Fruit fly (Drosophila melanogaster): ENCODE data around the gene CG31287.

DNA sequence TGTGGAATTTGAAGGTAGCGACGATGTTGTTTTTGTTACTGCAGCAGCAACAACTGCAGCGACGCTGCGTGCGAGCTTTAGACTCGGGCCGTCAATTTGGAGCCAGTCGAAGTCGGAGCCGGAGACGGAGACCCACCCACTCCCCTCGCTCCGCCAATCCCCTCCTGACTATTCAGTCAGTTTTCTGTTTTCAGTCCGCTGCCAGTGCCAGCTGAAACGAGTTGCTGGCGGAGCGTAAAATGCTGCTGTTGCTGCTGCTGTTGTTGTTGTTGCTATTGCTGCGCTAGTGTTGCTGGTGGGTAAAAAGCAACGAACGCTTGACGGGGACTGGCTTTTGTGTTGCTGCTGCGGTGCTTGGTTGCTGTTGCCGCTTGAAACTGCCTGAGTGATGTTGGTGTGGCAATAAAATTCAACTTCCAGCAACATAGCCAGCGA is 50.8 kb downstream of the CG31287 start:
- no peak for TF ChIP-seq CG11294 (GFP tag; IDR thresholded peaks at IDR 0.05)
- no peak for TF ChIP-seq CG7368 (GFP tag; optimal IDR thresholded peaks at IDR 0.05)
- no peak for TF ChIP-seq Sox102F (GFP tag; optimal IDR thresholded peaks at IDR 0.05)
- no peak for TF ChIP-seq CG32006 (GFP tag; optimal IDR thresholded peaks at IDR 0.05)
- no peak for TF ChIP-seq acj6 (GFP tag; optimal IDR thresholded peaks at IDR 0.05)

Data from whole organism, prepupa.